Worm (Caenorhabditis elegans): ENCODE data around the gene math-34.

ce11 chrII:1001351-1001750, 27.4 kb upstream of the math-34 start, which contains the start of the genes fbxb-30 and F45D11.5:
- TF ChIP-seq elt-3 (tag; optimal IDR thresholded peaks at IDR 0.05) (no peak), skn-1 (tag; optimal IDR thresholded peaks at IDR 0.05) (no peak), pqm-1 (tag; optimal IDR thresholded peaks at IDR 0.05) (no peak), nhr-77 (tag; optimal IDR thresholded peaks at IDR 0.05) (no peak), nhr-11 (tag; optimal IDR thresholded peaks at IDR 0.05) (no peak), rnt-1 (tag; optimal IDR thresholded peaks at IDR 0.05) (no peak), aly-2 (tag; optimal IDR thresholded peaks at IDR 0.05) (no peak), nhr-71 (tag; optimal IDR thresholded peaks at IDR 0.05) (no peak), lin-39 (tag; optimal IDR thresholded peaks at IDR 0.05) (no peak), nhr-12 (tag; optimal IDR thresholded peaks at IDR 0.05) (no peak)

Data from whole organism, L1 larva.